Worm (Caenorhabditis elegans) whole organism, late embryonic: ENCODE data around the gene morc-1.

ENCODE experiments used
- ama-1 ChIP-seq: fragments of 150-350 bp; optimal IDR thresholded peaks from 2 replicates; lab custom pipeline; 2014
- fkh-10 ChIP-seq: fragments of 150-350 bp; optimal IDR thresholded peaks from 2 replicates; lab custom pipeline; 2014; ENCODE audit warnings: missing biosample characterization, missing genetic modification reagents, missing genetic modification characterization
- nfya-1 ChIP-seq: sonication (generic microtip); optimal IDR thresholded peaks from 2 replicates; lab custom pipeline; 2017; ENCODE audit warnings: missing genetic modification characterization, mild to moderate bottlenecking, missing compliant biosample characterization, antibody characterized with exemption, moderate library complexity
- pat-9 ChIP-seq: fragments of 200-800 bp; sonication (Bioruptor generic); optimal IDR thresholded peaks from 2 replicates; lab custom pipeline; 2018; ENCODE audit warnings: mild to moderate bottlenecking, missing genetic modification characterization, moderate library complexity, missing compliant biosample characterization
- pqm-1 ChIP-seq: sonication (generic microtip); optimal IDR thresholded peaks from 2 replicates; lab custom pipeline; 2016; ENCODE audit warnings: missing genetic modification characterization, missing compliant biosample characterization

DNA sequence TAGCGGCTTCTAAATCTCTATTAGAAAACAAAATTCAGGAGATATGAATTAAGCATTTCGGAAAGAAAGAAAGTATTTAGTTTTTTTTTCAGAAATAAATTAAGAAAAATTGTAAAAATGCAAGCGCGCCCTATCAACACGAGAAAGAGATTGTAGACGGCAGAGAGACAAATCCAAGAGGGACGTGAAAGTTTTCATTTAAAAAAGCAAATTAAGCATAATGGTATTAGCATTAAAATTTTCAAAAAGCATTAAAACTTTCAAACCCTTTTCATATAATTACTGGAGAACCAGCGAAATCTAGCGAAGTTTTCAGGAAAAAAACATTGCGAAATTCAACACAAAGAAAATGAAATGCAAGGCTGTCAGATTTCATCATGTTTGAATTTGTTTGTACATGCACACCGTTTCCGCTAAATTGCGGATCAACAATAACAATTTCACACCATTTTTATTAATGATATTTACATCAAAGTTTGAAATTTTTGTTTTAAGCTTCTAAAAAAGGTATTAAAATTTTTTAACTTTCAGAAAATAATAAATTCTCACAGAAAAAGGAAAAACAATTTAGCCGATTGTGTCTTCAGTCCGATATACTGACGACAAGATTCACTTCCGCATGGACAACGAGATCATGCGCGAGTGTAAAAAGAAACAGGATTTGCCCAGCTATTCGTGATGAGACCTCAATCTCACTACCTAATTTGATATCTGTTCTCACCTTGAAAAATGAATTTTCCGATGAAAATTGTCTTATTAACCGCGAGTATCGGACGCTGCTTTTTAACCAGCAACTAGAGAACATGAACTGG lies 43.7 kb downstream of the morc-1 start, which contains the start of gene gars-1:
- TF ChIP-seq ama-1 (lab: Kevin White, UChicago) (no peak), pat-9 (tag; lab: Kevin White, UChicago) (no peak), fkh-10 (no peak), pqm-1 (tag; lab: Kevin White, UChicago) (no peak), nfya-1 (tag; lab: Kevin White, UChicago) (no peak)
